Worm (Caenorhabditis elegans): ENCODE results near the gene gcy-6.
A peak's percentile ranks its signal among the peaks of the same experiment; 100 is the strongest.

Gene gcy-6

DNA sequence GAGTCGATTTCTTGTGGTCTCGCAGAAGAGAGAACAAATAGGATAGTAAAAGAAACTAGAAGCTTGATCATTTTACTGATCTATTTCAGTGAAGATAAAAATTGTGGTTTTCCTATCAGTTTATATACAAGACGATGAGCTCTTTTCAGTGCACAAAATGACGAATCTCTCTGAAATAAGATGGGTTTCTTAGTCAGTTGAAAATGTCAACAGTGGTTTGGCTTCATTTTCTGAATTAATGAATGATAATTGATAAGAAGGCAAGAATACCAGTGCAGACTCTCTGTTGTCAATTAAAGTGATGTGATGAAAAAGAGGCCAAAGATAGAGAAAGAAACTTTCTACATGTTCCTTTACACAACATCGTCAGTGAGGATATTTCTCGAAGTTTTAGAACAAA is 32.5 kb downstream of the gcy-6 start, which contains the start of gene lys-2:
TSS of gene lys-2 (minus strand) at position 101 of the 400 bp plus-strand sequence.
- peak; percentile 12 for TF ChIP-seq unc-62 (GFP tag; optimal IDR thresholded peaks at IDR 0.05)
- peak; percentile 82 for TF ChIP-seq nhr-80 (tag; optimal IDR thresholded peaks at IDR 0.05)
- no peak for TF ChIP-seq hsf-1 (GFP tag; IDR thresholded peaks at IDR 0.05)
- TF ChIP-seq F52B5.7 (tag; optimal IDR thresholded peaks at IDR 0.05): no peak
- TF ChIP-seq bed-2 (GFP tag; IDR thresholded peaks at IDR 0.05): no peak
- TF ChIP-seq F57C9.4 (tag; optimal IDR thresholded peaks at IDR 0.05): no peak

DNA sequence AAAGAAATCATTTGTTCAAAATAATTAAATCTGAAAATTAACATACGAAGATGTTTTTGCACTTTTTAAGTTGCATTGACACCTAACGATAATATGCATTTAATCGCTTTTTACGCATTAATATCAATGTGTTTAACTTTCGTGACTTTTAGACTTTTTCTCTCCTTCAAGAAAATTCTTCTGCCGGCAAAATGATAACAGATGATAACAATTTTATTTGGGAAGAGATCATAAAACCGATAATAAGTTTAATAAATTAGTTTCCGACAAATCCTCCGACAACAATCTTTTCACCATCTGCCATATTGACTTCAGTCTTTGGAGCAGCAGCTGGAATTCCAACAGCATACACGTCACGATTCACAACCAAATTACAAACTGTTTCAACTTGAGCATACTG is 33.7 kb downstream of the gcy-6 start:
- peak; percentile 43 for TF ChIP-seq nhr-80 (tag; optimal IDR thresholded peaks at IDR 0.05)
- TF ChIP-seq ama-1 (optimal IDR thresholded peaks at IDR 0.05): no peak
- TF ChIP-seq ama-1 (GFP tag; optimal IDR thresholded peaks at IDR 0.05): no peak
- no peak for TF ChIP-seq ekl-4 (GFP tag; IDR thresholded peaks at IDR 0.05)
- TF ChIP-seq T07F8.4 (tag; optimal IDR thresholded peaks at IDR 0.05): no peak
- TF ChIP-seq athp-1 (tag; optimal IDR thresholded peaks at IDR 0.05): no peak

DNA sequence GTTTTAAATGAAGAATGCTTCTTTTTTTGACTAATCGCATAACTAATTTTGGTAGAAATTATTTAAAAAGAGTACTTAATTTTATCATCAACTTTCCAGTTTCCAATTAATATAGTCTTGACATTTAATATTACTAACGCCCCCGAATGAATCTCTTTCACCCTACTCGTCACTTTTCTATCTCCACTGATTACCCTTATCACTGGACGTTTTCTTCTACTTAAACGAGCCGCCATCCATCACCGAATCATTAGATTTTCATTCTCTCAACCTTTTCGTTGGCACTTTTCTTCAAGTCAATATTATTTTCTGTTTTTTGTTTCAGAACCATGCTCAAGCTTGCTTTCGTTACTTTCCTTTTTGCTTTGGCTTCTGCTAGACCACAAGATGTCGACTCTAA is 36.3 kb downstream of the gcy-6 start, which contains the start of gene lys-1:
TSS of gene lys-1 (plus strand) at position 326 of the 400 bp plus-strand sequence.
- TF ChIP-seq nhr-80 (tag; optimal IDR thresholded peaks at IDR 0.05): peak; percentile 70
- no peak for TF ChIP-seq ets-4 (GFP tag; optimal IDR thresholded peaks at IDR 0.05)
- peak; percentile 13 for TF ChIP-seq ZK185.1 (tag; optimal IDR thresholded peaks at IDR 0.05; ENCODE audit: poor library complexity, severe bottlenecking)

DNA sequence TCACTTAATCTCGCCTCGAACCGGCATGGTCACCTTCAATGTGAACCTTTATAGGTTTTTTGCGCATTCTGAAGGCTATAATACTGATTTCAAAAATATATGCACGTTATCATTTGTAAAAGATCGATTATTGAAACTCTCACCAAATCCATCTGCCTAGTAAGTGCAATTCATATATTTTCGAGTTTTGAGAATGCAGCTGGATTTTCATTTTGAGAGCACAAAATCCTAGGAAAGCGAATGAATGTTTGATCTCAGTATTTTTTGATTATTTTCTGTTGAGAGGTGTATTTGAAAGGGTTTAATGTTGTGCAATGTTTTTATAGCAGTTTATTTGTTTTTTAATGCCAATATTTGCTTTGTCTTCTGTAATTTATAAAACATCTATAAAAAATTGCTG is 37.8 kb downstream of the gcy-6 start:
- TF ChIP-seq nhr-120 (GFP tag; IDR thresholded peaks at IDR 0.05): no peak

DNA sequence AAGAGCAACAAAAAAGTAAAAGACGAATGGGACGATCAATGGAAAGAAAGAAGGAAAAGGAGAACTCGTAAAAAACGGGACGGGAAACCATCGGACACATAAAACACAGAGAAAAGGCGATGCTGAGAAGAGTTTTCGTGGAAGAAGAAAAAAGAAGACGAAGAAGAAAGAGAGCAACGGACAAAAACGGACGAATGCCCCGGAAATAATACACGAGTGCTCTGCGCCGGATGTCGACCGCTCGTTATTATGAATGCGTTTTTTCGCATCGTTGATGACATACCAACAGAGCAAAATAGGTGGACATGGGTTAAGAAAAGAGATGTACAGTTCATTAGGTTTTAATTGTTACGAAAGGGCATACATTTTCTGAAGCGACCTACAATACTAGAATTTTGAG is 38.2 kb downstream of the gcy-6 start, which contains the start of gene Y22F5A.11:
TSS of gene Y22F5A.11 (minus strand) at position 28 of the 400 bp plus-strand sequence.
- TF ChIP-seq attf-5 (GFP tag; optimal IDR thresholded peaks at IDR 0.05) (no peak), snpc-4 (GFP tag; optimal IDR thresholded peaks at IDR 0.05) (no peak), snpc-4 (tag; optimal IDR thresholded peaks at IDR 0.05) (peak in 2 of 4 experiments; percentile 2 to 68)

DNA sequence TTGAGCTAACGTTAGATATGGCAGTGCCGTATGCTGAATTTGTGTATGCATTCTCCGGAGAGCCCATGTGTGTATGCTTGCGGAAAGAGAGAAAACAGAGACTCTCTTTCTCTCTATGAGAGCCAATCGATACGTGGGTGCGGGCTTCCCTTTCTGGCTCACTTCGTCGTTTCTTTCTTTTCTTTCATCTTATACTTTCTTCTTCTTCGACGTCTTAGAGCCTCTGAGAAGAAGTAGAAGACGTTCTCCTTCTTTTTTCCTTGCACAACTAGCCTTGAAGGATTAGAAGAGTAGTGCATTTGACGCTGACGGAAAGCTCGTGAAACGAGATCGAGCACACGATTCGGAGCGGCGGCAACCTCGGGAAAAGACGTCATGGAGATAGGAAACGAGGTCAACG is 40.0 kb downstream of the gcy-6 start:
- no peak for TF ChIP-seq madf-8 (GFP tag; conservative IDR thresholded peaks at IDR 0.05)
- no peak for TF ChIP-seq ceh-27 (GFP tag; optimal IDR thresholded peaks at IDR 0.05)
- TF ChIP-seq akir-1 (GFP tag; optimal IDR thresholded peaks at IDR 0.05): no peak
- TF ChIP-seq cebp-1 (GFP tag; IDR thresholded peaks at IDR 0.05): 0 out of 2 replicates have a peak, but pooled peaks have one; percentile 3
- peak; percentile 18 for TF ChIP-seq cebp-1 (tag; optimal IDR thresholded peaks at IDR 0.05)
- no peak for TF ChIP-seq Y79H2A.3 (GFP tag; conservative IDR thresholded peaks at IDR 0.05)
- peak; percentile 26 for TF ChIP-seq K12H6.12 (tag; optimal IDR thresholded peaks at IDR 0.05)
- TF ChIP-seq nfyb-1 (GFP tag; IDR thresholded peaks at IDR 0.05): no peak; the same call in 1 of the 2 replicates
- peak; percentile 0 for TF ChIP-seq attf-5 (GFP tag; optimal IDR thresholded peaks at IDR 0.05)
- TF ChIP-seq lin-40 (tag; optimal IDR thresholded peaks at IDR 0.05): peak; percentile 39
- TF ChIP-seq lin-35 (GFP tag; optimal IDR thresholded peaks at IDR 0.05): peak in 1 of 3 experiments; percentile 45
- TF ChIP-seq cebp-2 (GFP tag; IDR thresholded peaks at IDR 0.05): no peak
- TF ChIP-seq attf-3 (GFP tag; conservative IDR thresholded peaks at IDR 0.05): no peak

DNA sequence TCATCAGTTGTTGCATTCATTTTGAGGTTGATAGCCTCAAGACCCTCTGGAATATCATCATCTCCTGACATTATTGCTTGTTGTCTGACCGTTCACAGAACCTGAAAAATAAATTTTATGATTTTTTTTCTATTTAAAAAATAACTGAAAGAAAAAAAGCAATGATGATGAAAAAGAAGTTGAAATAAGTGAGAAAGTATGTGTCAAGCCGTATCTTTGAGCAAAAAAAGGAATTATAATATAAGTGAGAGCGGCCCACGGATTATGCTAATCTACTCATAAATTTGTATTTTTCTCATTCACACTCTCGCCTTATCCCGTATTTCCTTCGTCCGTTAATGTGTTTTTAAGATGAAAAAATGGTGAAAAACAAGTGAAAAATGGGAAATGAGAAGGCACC is 43.6 kb downstream of the gcy-6 start, which contains the start of gene ric-4:
TSS of gene ric-4 (minus strand) at position 101 of the 400 bp plus-strand sequence.
- TF ChIP-seq nfya-1 (tag; optimal IDR thresholded peaks at IDR 0.05; ENCODE audit: borderline replicate concordance, insufficient read depth): no peak
- no peak for TF ChIP-seq D2030.7 (GFP tag; IDR thresholded peaks at IDR 0.05)
- TF ChIP-seq F39B2.1 (GFP tag; IDR thresholded peaks at IDR 0.05): no peak
- TF ChIP-seq snpc-4 (GFP tag; optimal IDR thresholded peaks at IDR 0.05): no peak
- TF ChIP-seq snpc-4 (tag; optimal IDR thresholded peaks at IDR 0.05): no peak
- TF ChIP-seq ceh-58 (GFP tag; IDR thresholded peaks at IDR 0.05): no peak
- TF ChIP-seq lag-1 (GFP tag; IDR thresholded peaks at IDR 0.05): no peak
- no peak for TF ChIP-seq athp-1 (tag; optimal IDR thresholded peaks at IDR 0.05)
- no peak for TF ChIP-seq hlh-12 (tag; optimal IDR thresholded peaks at IDR 0.05)
- no peak for TF ChIP-seq hlh-26 (GFP tag; conservative IDR thresholded peaks at IDR 0.05)
- TF ChIP-seq F55B11.4 (tag; optimal IDR thresholded peaks at IDR 0.05; ENCODE audit: borderline replicate concordance, insufficient read depth): no peak
- no peak for TF ChIP-seq egl-18 (GFP tag; IDR thresholded peaks at IDR 0.05)
- TF ChIP-seq F52B5.7 (tag; optimal IDR thresholded peaks at IDR 0.05): no peak
- no peak for TF ChIP-seq ceh-79 (tag; optimal IDR thresholded peaks at IDR 0.05)

All from whole organism, young adult.